Worm (Caenorhabditis elegans): ENCODE data around the gene F53G2.13.

DNA sequence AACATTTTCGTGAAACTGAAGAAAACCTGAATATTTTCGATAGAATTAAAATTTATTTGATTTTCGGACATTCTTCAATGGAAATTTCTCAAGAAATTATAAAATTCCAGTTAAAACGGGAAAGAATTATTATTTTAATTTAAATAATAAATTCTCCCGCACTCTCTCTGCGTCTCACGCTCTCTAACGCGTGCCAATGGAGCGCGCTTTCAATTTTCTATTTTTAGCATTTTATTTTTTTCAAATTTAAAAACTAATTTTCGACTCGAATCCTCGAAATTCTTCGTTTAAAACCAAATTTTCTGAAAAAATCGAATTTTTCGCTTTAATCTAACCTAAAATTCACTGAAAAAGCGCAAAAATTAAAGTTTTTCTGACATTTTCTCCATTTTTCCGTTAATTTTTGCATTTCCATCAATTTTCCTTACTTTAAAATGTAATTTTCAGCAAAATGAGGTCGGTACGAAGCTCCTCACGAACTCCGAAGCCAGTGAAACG lies 20.9 kb downstream of the F53G2.13 start, which contains the start of gene gbas-1:
- TF ChIP-seq ama-1 (optimal IDR thresholded peaks at IDR 0.05) (no peak), F13C5.2 (tag; optimal IDR thresholded peaks at IDR 0.05) (no peak), hmg-4 (GFP tag; optimal IDR thresholded peaks at IDR 0.05) (no peak), hnd-1 (tag; optimal IDR thresholded peaks at IDR 0.05) (no peak), tbx-37 (GFP tag; conservative IDR thresholded peaks at IDR 0.05) (no peak)

Measured in whole organism, early embryonic.